Worm (Caenorhabditis elegans) whole organism, late embryonic: Measurements from ENCODE around the gene K02E7.11.
A peak's percentile ranks its signal among the peaks of the same experiment; 100 is the strongest.

Experiments used
- C08G9.2 ChIP-seq: sonication (generic microtip); optimal IDR thresholded peaks from 2 replicates; lab custom pipeline; 2016; ENCODE audit warnings: mild to moderate bottlenecking, missing genetic modification characterization, moderate library complexity, missing compliant biosample characterization
- F13H6.1 ChIP-seq: sonication (generic microtip); optimal IDR thresholded peaks from 2 replicates; lab custom pipeline; 2016; ENCODE audit warnings: missing genetic modification characterization, missing compliant biosample characterization
- ahr-1 ChIP-seq: sonication (generic microtip); optimal IDR thresholded peaks from 2 replicates; lab custom pipeline; 2016; ENCODE audit warnings: missing genetic modification characterization, missing compliant biosample characterization
- ceh-19 ChIP-seq: fragments of 200-800 bp; sonication (Bioruptor generic); optimal IDR thresholded peaks from 2 replicates; lab custom pipeline; 2018; ENCODE audit warnings: mild to moderate bottlenecking, missing genetic modification characterization, missing compliant biosample characterization
- ceh-2 ChIP-seq: sonication (generic microtip); optimal IDR thresholded peaks from 2 replicates; lab custom pipeline; 2016; ENCODE audit warnings: missing genotype, missing genetic modification characterization, missing compliant biosample characterization
- ceh-31 ChIP-seq: sonication (generic microtip); optimal IDR thresholded peaks from 2 replicates; lab custom pipeline; 2016; ENCODE audit warnings: missing genetic modification characterization, missing compliant biosample characterization
- ceh-34 ChIP-seq: sonication (generic microtip); optimal IDR thresholded peaks from 2 replicates; lab custom pipeline; 2016; ENCODE audit warnings: mild to moderate bottlenecking, missing genetic modification characterization, missing compliant biosample characterization
- ceh-6 ChIP-seq: fragments of 200-800 bp; sonication (Bioruptor generic); optimal IDR thresholded peaks from 2 replicates; lab custom pipeline; 2018; ENCODE audit warnings: mild to moderate bottlenecking, missing genetic modification characterization, missing compliant biosample characterization
- ceh-9 ChIP-seq: sonication (generic microtip); optimal IDR thresholded peaks from 2 replicates; lab custom pipeline; 2016; ENCODE audit warnings: mild to moderate bottlenecking, missing genetic modification characterization, inconsistent platforms, missing compliant biosample characterization
- dve-1 ChIP-seq: sonication (generic microtip); optimal IDR thresholded peaks from 2 replicates; lab custom pipeline; 2017; ENCODE audit warnings: antibody characterized with exemption, mild to moderate bottlenecking, missing genetic modification characterization, missing compliant biosample characterization
- elt-2 ChIP-seq: sonication (generic microtip); optimal IDR thresholded peaks from 2 replicates; lab custom pipeline; 2016; ENCODE audit warnings: missing genetic modification reagents, missing genetic modification characterization, missing compliant biosample characterization
- elt-4 ChIP-seq: sonication (generic microtip); optimal IDR thresholded peaks from 2 replicates; lab custom pipeline; 2016; ENCODE audit warnings: missing genetic modification characterization, missing compliant biosample characterization
- ets-4 ChIP-seq: sonication (generic microtip); optimal IDR thresholded peaks from 2 replicates; lab custom pipeline; 2016; ENCODE audit warnings: missing genetic modification characterization, missing compliant biosample characterization
- fkh-10 ChIP-seq: fragments of 150-350 bp; optimal IDR thresholded peaks from 2 replicates; lab custom pipeline; 2014; ENCODE audit warnings: missing biosample characterization, missing genetic modification reagents, missing genetic modification characterization
- hlh-15 ChIP-seq: sonication (generic microtip); optimal IDR thresholded peaks from 2 replicates; lab custom pipeline; 2016; ENCODE audit warnings: missing genetic modification characterization, missing compliant biosample characterization
- hlh-30 ChIP-seq: sonication (generic microtip); optimal IDR thresholded peaks from 2 replicates; lab custom pipeline; 2017; ENCODE audit warnings: antibody characterized with exemption, missing genetic modification characterization, missing compliant biosample characterization; ENCODE audit not compliant: insufficient read depth
- hlh-6 ChIP-seq: sonication (generic microtip); optimal IDR thresholded peaks from 2 replicates; lab custom pipeline; 2016; ENCODE audit warnings: missing genotype, missing genetic modification characterization, missing compliant biosample characterization
- npax-4 ChIP-seq: sonication (generic microtip); optimal IDR thresholded peaks from 2 replicates; lab custom pipeline; 2016; ENCODE audit warnings: missing genetic modification characterization, missing compliant biosample characterization
- odd-2 ChIP-seq: sonication (generic microtip); optimal IDR thresholded peaks from 2 replicates; lab custom pipeline; 2017; ENCODE audit warnings: antibody characterized with exemption, mild to moderate bottlenecking, missing genetic modification characterization, missing compliant biosample characterization
- pat-9 ChIP-seq: fragments of 200-800 bp; sonication (Bioruptor generic); optimal IDR thresholded peaks from 2 replicates; lab custom pipeline; 2018; ENCODE audit warnings: mild to moderate bottlenecking, missing genetic modification characterization, moderate library complexity, missing compliant biosample characterization
- pax-1 ChIP-seq: fragments of 150-350 bp; optimal IDR thresholded peaks from 2 replicates; lab custom pipeline; 2014; ENCODE audit warnings: missing biosample characterization, missing genetic modification characterization
- pqm-1 ChIP-seq: sonication (generic microtip); optimal IDR thresholded peaks from 2 replicates; lab custom pipeline; 2016; ENCODE audit warnings: missing genetic modification characterization, missing compliant biosample characterization
- rnt-1 ChIP-seq: sonication (generic microtip); optimal IDR thresholded peaks from 2 replicates; lab custom pipeline; 2016; ENCODE audit warnings: missing genetic modification characterization, missing compliant biosample characterization
- sox-2 ChIP-seq: fragments of 200-800 bp; sonication (Bioruptor generic); IDR thresholded peaks from 2 replicates; pipeline ENCODE4 v1.3.6; 2022; ENCODE audit warnings: missing genetic modification reagents, missing genetic modification characterization, missing compliant biosample characterization
- syd-9 ChIP-seq: sonication (generic microtip); optimal IDR thresholded peaks from 2 replicates; lab custom pipeline; 2016; ENCODE audit warnings: mild to moderate bottlenecking, missing genetic modification characterization, moderate library complexity, missing compliant biosample characterization
- tbx-2 ChIP-seq: sonication (generic microtip); optimal IDR thresholded peaks from 2 replicates; lab custom pipeline; 2016; ENCODE audit warnings: missing genetic modification characterization, missing compliant biosample characterization
- ttx-3 ChIP-seq: sonication (generic microtip); optimal IDR thresholded peaks from 2 replicates; lab custom pipeline; 2016; ENCODE audit warnings: missing genetic modification reagents, missing genetic modification characterization, missing compliant biosample characterization
- unc-86 ChIP-seq: sonication (generic microtip); optimal IDR thresholded peaks from 2 replicates; lab custom pipeline; 2016; ENCODE audit warnings: missing genetic modification characterization, missing compliant biosample characterization
- zip-5 ChIP-seq: sonication (generic microtip); optimal IDR thresholded peaks from 2 replicates; lab custom pipeline; 2016; ENCODE audit warnings: missing genetic modification characterization, missing compliant biosample characterization

Gene K02E7.11

ce11 chrII:1105291-1105690, 30.0 kb upstream of the K02E7.11 start:
- TF ChIP-seq syd-9 (tag; lab: Kevin White, UChicago), result peak; percentile 38
- TF ChIP-seq hlh-6, result peak; percentile 38
- no peak for TF ChIP-seq ceh-9 (tag; lab: Kevin White, UChicago)
- TF ChIP-seq, all 69 proteins: peak for 2

- no peak for TF ChIP-seq ceh-6
These were observed 29.1 kb upstream of the K02E7.11 start, which contains the start of gene T13B5.9 for ce11 chrII:1104409-1104808. Gene T13B5.9, minus strand, starts transcription at chrII:1104509.

ce11 chrII:1103484-1104100, 28.3 kb upstream of the K02E7.11 start:
- peak; percentile 99 for TF ChIP-seq elt-2
- TF ChIP-seq pqm-1 (tag; lab: Kevin White, UChicago), result peak; percentile 54
- TF ChIP-seq ahr-1 (tag; lab: Kevin White, UChicago), result no peak
- TF ChIP-seq fkh-10 (GFP tag; lab: Kevin White, UChicago), result no peak
- TF ChIP-seq tbx-2 (tag; lab: Kevin White, UChicago), result no peak

ce11 chrII:1102209-1102608, 26.9 kb upstream of the K02E7.11 start:
- TF ChIP-seq elt-4 (tag; lab: Kevin White, UChicago), result no peak
- no peak for TF ChIP-seq hlh-30
- TF ChIP-seq, all 69 proteins: peak for 0

- TF ChIP-seq dve-1 (tag; lab: Kevin White, UChicago) (no peak), pat-9 (tag; lab: Kevin White, UChicago) (no peak), ttx-3 (tag; lab: Kevin White, UChicago) (no peak), ceh-19 (GFP tag; lab: Kevin White, UChicago) (no peak), ceh-34 (tag; lab: Kevin White, UChicago) (no peak), C08G9.2 (tag; lab: Kevin White, UChicago) (no peak), pax-1 (tag; lab: Kevin White, UChicago) (no peak), F13H6.1 (tag; lab: Kevin White, UChicago) (no peak), elt-4 (tag; lab: Kevin White, UChicago) (no peak)
These were observed 26.1 kb upstream of the K02E7.11 start for ce11 chrII:1101413-1101812.

ce11 chrII:1100719-1101118, 25.4 kb upstream of the K02E7.11 start, which contains the start of gene pho-14:
Gene pho-14, minus strand, starts transcription at chrII:1100819.
- TF ChIP-seq rnt-1 (tag; lab: Kevin White, UChicago), result no peak
- no peak for TF ChIP-seq ceh-2 (tag; lab: Kevin White, UChicago)
- no peak for TF ChIP-seq npax-4
- no peak for TF ChIP-seq unc-86 (tag; lab: Kevin White, UChicago)
- TF ChIP-seq ets-4 (tag; lab: Kevin White, UChicago), result no peak
- no peak for TF ChIP-seq F13H6.1 (tag; lab: Kevin White, UChicago)
- TF ChIP-seq ceh-31 (tag; lab: Kevin White, UChicago), result no peak
- no peak for TF ChIP-seq pat-9 (tag; lab: Kevin White, UChicago)
- TF ChIP-seq sox-2 (GFP tag; lab: Robert Waterston, UW), result no peak

ce11 chrII:1091706-1092105, 16.4 kb upstream of the K02E7.11 start, which contains the start of gene snf-3:
Gene snf-3, plus strand, starts transcription at chrII:1092006.
- TF ChIP-seq dve-1 (tag; lab: Kevin White, UChicago) (no peak), hlh-15 (tag; lab: Kevin White, UChicago) (no peak), zip-5 (tag; lab: Kevin White, UChicago) (no peak), odd-2 (tag; lab: Kevin White, UChicago) (no peak), rnt-1 (tag; lab: Kevin White, UChicago) (no peak)
